Fruit fly (Drosophila melanogaster): ENCODE measurements around the gene gb.

dm6 chr3R:27087549-27087948 is 24.5 kb downstream of the gb start, which contains the start of gene Cpr97Ea:
- TF ChIP-seq CTCF (optimal IDR thresholded peaks at IDR 0.05) (no peak), CG8478 (optimal IDR thresholded peaks at IDR 0.05) (no peak)

Measured in S2 (cell line).